Worm (Caenorhabditis elegans) whole organism, young adult: ENCODE results near the gene str-88.
"Not testable (repeated sequence)": the region's sequence is repeated elsewhere in the genome, so short reads cannot be mapped to it uniquely, and the experiment has no call there.

ENCODE experiments used
- B0261.1 ChIP-seq: sonication (generic microtip); optimal IDR thresholded peaks from 2 replicates; lab custom pipeline; 2016; ENCODE audit warnings: mild to moderate bottlenecking, missing genetic modification characterization, moderate library complexity, missing compliant biosample characterization
- C06A6.2 ChIP-seq: fragments of 200-800 bp; sonication (Bioruptor generic); conservative IDR thresholded peaks from 2 replicates; pipeline ENCODE4 v1.3.6; 2022; ENCODE audit warnings: missing genetic modification characterization, missing compliant biosample characterization
- C17E4.6 ChIP-seq: fragments of 200-800 bp; sonication (Bioruptor generic); IDR thresholded peaks from 2 replicates; pipeline ENCODE4 v1.3.6; 2022; ENCODE audit warnings: missing genetic modification reagents, missing genetic modification characterization, missing compliant biosample characterization
- F39B2.1 ChIP-seq: fragments of 200-800 bp; sonication (Bioruptor generic); IDR thresholded peaks from 2 replicates; pipeline ENCODE4 v1.3.6; 2022; ENCODE audit warnings: missing genetic modification reagents, missing genetic modification characterization, missing compliant biosample characterization
- K12H6.12 ChIP-seq: fragments of 200-800 bp; sonication (Bioruptor generic); optimal IDR thresholded peaks from 2 replicates; lab custom pipeline; 2018; ENCODE audit warnings: mild to moderate bottlenecking, missing genetic modification characterization, missing compliant biosample characterization
- T26A5.8 ChIP-seq: sonication (generic microtip); optimal IDR thresholded peaks from 2 replicates; lab custom pipeline; 2016; ENCODE audit warnings: missing genetic modification characterization, missing compliant biosample characterization
- Y56A3A.18 ChIP-seq: fragments of 200-800 bp; sonication (Bioruptor generic); IDR thresholded peaks from 2 replicates; pipeline ENCODE4 v1.3.6; 2022; ENCODE audit warnings: missing genetic modification reagents, missing genetic modification characterization, missing compliant biosample characterization
- akir-1 ChIP-seq: fragments of 200-800 bp; sonication (Bioruptor generic); optimal IDR thresholded peaks from 2 replicates; lab custom pipeline; 2018; ENCODE audit warnings: mild to moderate bottlenecking, missing genetic modification characterization, moderate library complexity, missing compliant biosample characterization
- ama-1 ChIP-seq, 3 experiments: fragments of 150-350 bp in 1 of 3; sonication (generic microtip) in 2 of 3; optimal IDR thresholded peaks; 2 replicates each; lab custom pipeline; 2014 to 2018; ENCODE audit warnings: missing biosample characterization in 2 of 3, missing genetic modification characterization in 2 of 3, missing genetic modification reagents in 2 of 3
- aptf-2 ChIP-seq: fragments of 200-800 bp; sonication (Bioruptor generic); conservative IDR thresholded peaks from 2 replicates; pipeline ENCODE4 v1.3.6; 2022; ENCODE audit warnings: missing genetic modification reagents, missing genetic modification characterization, missing compliant biosample characterization
- ceh-27 ChIP-seq: fragments of 200-800 bp; sonication (Bioruptor generic); optimal IDR thresholded peaks from 2 replicates; lab custom pipeline; 2018; ENCODE audit warnings: mild to moderate bottlenecking, missing genetic modification characterization, moderate library complexity, missing compliant biosample characterization
- ceh-58 ChIP-seq: fragments of 200-800 bp; sonication (Bioruptor generic); IDR thresholded peaks from 2 replicates; pipeline ENCODE4 v1.3.6; 2022; ENCODE audit warnings: missing genetic modification characterization, missing compliant biosample characterization
- die-1 ChIP-seq: sonication (generic microtip); optimal IDR thresholded peaks from 2 replicates; lab custom pipeline; 2016; ENCODE audit warnings: missing genotype, mild to moderate bottlenecking, missing genetic modification characterization, missing compliant biosample characterization
- dpl-1 ChIP-seq: fragments of 150-350 bp; optimal IDR thresholded peaks from 2 replicates; lab custom pipeline; 2014; ENCODE audit warnings: missing biosample characterization, missing genetic modification reagents, missing genetic modification characterization
- egl-44 ChIP-seq: fragments of 200-800 bp; sonication (Bioruptor generic); IDR thresholded peaks from 2 replicates; pipeline ENCODE4 v1.3.6; 2022; ENCODE audit warnings: missing genetic modification reagents, missing genetic modification characterization, missing compliant biosample characterization
- ekl-4 ChIP-seq: fragments of 200-800 bp; sonication (Bioruptor generic); IDR thresholded peaks from 2 replicates; pipeline ENCODE4 v1.3.6; 2022; ENCODE audit warnings: missing genetic modification reagents, missing genetic modification characterization, missing compliant biosample characterization
- hmg-20 ChIP-seq: fragments of 200-800 bp; sonication (Bioruptor generic); IDR thresholded peaks from 2 replicates; pipeline ENCODE4 v1.3.6; 2022; ENCODE audit warnings: missing genetic modification reagents, missing genetic modification characterization, missing compliant biosample characterization
- hsf-1 ChIP-seq: fragments of 200-800 bp; sonication (Bioruptor generic); IDR thresholded peaks from 2 replicates; pipeline ENCODE4 v1.3.6; 2022; ENCODE audit warnings: missing genetic modification reagents, missing genetic modification characterization, missing compliant biosample characterization
- let-526 ChIP-seq: fragments of 200-800 bp; sonication (Bioruptor generic); IDR thresholded peaks from 2 replicates; pipeline ENCODE4 v1.3.6; 2022; ENCODE audit warnings: missing genetic modification reagents, missing genetic modification characterization, missing compliant biosample characterization
- let-607 ChIP-seq, 2 experiments: fragments of 200-800 bp in 1 of 2; sonication (Bioruptor generic) in 1 of 2; sonication (generic microtip) in 1 of 2; optimal IDR thresholded peaks; 2 replicates each; lab custom pipeline; 2016 to 2018; ENCODE audit warnings: mild to moderate bottlenecking in 2 of 2, missing compliant biosample characterization in 2 of 2, missing genetic modification characterization in 2 of 2, moderate library complexity in 2 of 2, missing genotype in 1 of 2
- lin-26 ChIP-seq: fragments of 200-800 bp; sonication (Bioruptor generic); IDR thresholded peaks from 2 replicates; pipeline ENCODE4 v1.3.6; 2022; ENCODE audit warnings: missing genetic modification reagents, missing genetic modification characterization, missing compliant biosample characterization
- lin-35 ChIP-seq, 3 experiments: fragments of 150-350 bp in 2 of 3; sonication (generic microtip) in 1 of 3; optimal IDR thresholded peaks; 2 replicates each; lab custom pipeline; 2014 to 2018; ENCODE audit warnings: missing biosample characterization in 3 of 3, missing genetic modification characterization in 3 of 3, missing genetic modification reagents in 3 of 3
- lin-54 ChIP-seq: fragments of 200-800 bp; sonication (Bioruptor generic); optimal IDR thresholded peaks from 2 replicates; lab custom pipeline; 2018; ENCODE audit warnings: mild to moderate bottlenecking, missing genetic modification characterization, missing compliant biosample characterization
- madf-10 ChIP-seq: sonication (generic microtip); optimal IDR thresholded peaks from 2 replicates; lab custom pipeline; 2016; ENCODE audit warnings: mild to moderate bottlenecking, missing genetic modification characterization, missing compliant biosample characterization
- madf-6 ChIP-seq: fragments of 200-800 bp; sonication (Bioruptor generic); IDR thresholded peaks from 2 replicates; pipeline ENCODE4 v1.3.6; 2022; ENCODE audit warnings: missing genetic modification reagents, missing genetic modification characterization, missing compliant biosample characterization
- mcd-1 ChIP-seq: fragments of 200-800 bp; sonication (Bioruptor generic); IDR thresholded peaks from 2 replicates; pipeline ENCODE4 v1.3.6; 2022; ENCODE audit warnings: missing genetic modification reagents, missing genetic modification characterization, missing compliant biosample characterization
- nhr-80 ChIP-seq: sonication (generic microtip); optimal IDR thresholded peaks from 2 replicates; lab custom pipeline; 2016; ENCODE audit warnings: missing genetic modification characterization, missing compliant biosample characterization
- pbrm-1 ChIP-seq: fragments of 200-800 bp; sonication (Bioruptor generic); IDR thresholded peaks from 2 replicates; pipeline ENCODE4 v1.3.6; 2022; ENCODE audit warnings: missing genetic modification reagents, missing genetic modification characterization, missing compliant biosample characterization
- rpc-1 ChIP-seq, 2 experiments: fragments of 150-350 bp in 1 of 2; sonication (generic microtip) in 1 of 2; optimal IDR thresholded peaks; 2 replicates each; lab custom pipeline; 2014 to 2018; ENCODE audit warnings: missing biosample characterization in 1 of 2, missing genetic modification characterization in 1 of 2, missing genetic modification reagents in 1 of 2, missing genotype in 1 of 2
- sdz-38 ChIP-seq: sonication (generic microtip); optimal IDR thresholded peaks from 2 replicates; lab custom pipeline; 2016; ENCODE audit warnings: missing genotype, missing genetic modification characterization, missing compliant biosample characterization
- snpc-3.4 ChIP-seq: sonication (generic microtip); optimal IDR thresholded peaks from 2 replicates; lab custom pipeline; 2017; ENCODE audit warnings: missing genetic modification characterization, mild to moderate bottlenecking, missing compliant biosample characterization, antibody characterized with exemption, moderate library complexity, missing genotype, missing genetic modification reagents
- tbp1 ChIP-seq: fragments of 200-800 bp; sonication (Bioruptor generic); optimal IDR thresholded peaks from 2 replicates; lab custom pipeline; 2018; ENCODE audit warnings: mild to moderate bottlenecking, missing genetic modification characterization, missing compliant biosample characterization
- tbx-9 ChIP-seq: sonication (generic microtip); optimal IDR thresholded peaks from 2 replicates; lab custom pipeline; 2016; ENCODE audit warnings: borderline replicate concordance, missing genetic modification characterization, inconsistent platforms, missing compliant biosample characterization
- xnd-1 ChIP-seq: sonication (generic microtip); optimal IDR thresholded peaks from 2 replicates; lab custom pipeline; 2016; ENCODE audit warnings: missing genotype, missing genetic modification reagents, missing genetic modification characterization, missing compliant biosample characterization
- zim-3 ChIP-seq: sonication (generic microtip); optimal IDR thresholded peaks from 2 replicates; lab custom pipeline; 2017; ENCODE audit warnings: mild to moderate bottlenecking, missing genetic modification characterization, moderate library complexity, missing compliant biosample characterization
- ztf-22 ChIP-seq: fragments of 200-800 bp; sonication (Bioruptor generic); optimal IDR thresholded peaks from 2 replicates; lab custom pipeline; 2018; ENCODE audit warnings: mild to moderate bottlenecking, missing genetic modification characterization, moderate library complexity, missing compliant biosample characterization
- ztf-28 ChIP-seq: fragments of 200-800 bp; sonication (Bioruptor generic); IDR thresholded peaks from 2 replicates; pipeline ENCODE4 v1.3.6; 2022; ENCODE audit warnings: missing genetic modification reagents, missing genetic modification characterization, missing compliant biosample characterization

str-88 gene

DNA sequence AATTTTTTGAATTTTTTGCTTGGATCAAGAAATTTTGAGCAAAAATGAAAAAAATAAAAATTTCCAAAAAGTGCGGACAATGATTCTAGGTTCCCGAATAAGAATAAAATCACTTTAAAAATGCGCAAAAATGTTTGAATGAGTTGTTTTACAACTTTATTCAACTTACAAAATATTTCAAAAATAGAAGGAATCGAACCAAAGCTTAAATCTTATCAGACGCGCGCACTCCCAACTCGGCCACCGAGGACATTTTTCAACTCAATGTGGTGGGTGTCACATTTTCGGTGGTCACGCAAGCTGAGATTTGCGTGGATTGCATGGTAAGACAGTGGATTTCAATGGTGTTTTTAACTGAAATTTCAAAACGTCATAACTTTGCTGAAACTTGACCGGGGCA is 7.0 kb upstream of the str-88 start:
- TF ChIP-seq B0261.1 (tag; lab: Kevin White, UChicago) (peak; percentile 50), rpc-1 (tag; optimal IDR thresholded peaks at IDR 0.05; lab: Kevin White, UChicago) (peak; percentile 42), tbp1 (peak; percentile 76)
- not testable (repeated sequence) for TF ChIP-seq rpc-1 (optimal IDR thresholded peaks at IDR 0.05; lab: Kevin White, UChicago)

- TF ChIP-seq dpl-1 (GFP tag; lab: Kevin White, UChicago) (no peak), lin-26 (GFP tag; lab: Robert Waterston, UW) (no peak), ceh-58 (no peak), hsf-1 (0 out of 2 replicates have a peak, but pooled peaks have one; percentile 30), ztf-28 (GFP tag; lab: Robert Waterston, UW) (0 out of 2 replicates have a peak, but pooled peaks have one; percentile 30), ama-1 (optimal IDR thresholded peaks at IDR 0.05; lab: Kevin White, UChicago) (no peak), ama-1 (GFP tag; optimal IDR thresholded peaks at IDR 0.05; lab: Kevin White, UChicago) (no peak), C17E4.6 (GFP tag; lab: Robert Waterston, UW) (no peak), F39B2.1 (GFP tag; lab: Robert Waterston, UW) (no peak), mcd-1 (GFP tag; lab: Robert Waterston, UW) (peak; percentile 74), T26A5.8 (tag; lab: Kevin White, UChicago) (no peak), aptf-2 (0 out of 2 replicates have a peak, but pooled peaks have one; percentile 33), madf-6 (GFP tag; lab: Robert Waterston, UW) (peak; percentile 57), let-607 (tag; optimal IDR thresholded peaks at IDR 0.05; lab: Kevin White, UChicago) (no peak), lin-54 (GFP tag; lab: Kevin White, UChicago) (peak; percentile 12)
Measured at ce11 chrV:15388820-15389384, 5.3 kb upstream of the str-88 start, which contains the start of gene srh-170. Gene srh-170, minus strand, starts transcription at chrV:15388870.

ce11 chrV:15384733-15385132 is 1.1 kb upstream of the str-88 start, which contains the start of gene str-102:
Gene str-102, plus strand, starts transcription at chrV:15385033.
- TF ChIP-seq akir-1, result no peak
- TF ChIP-seq Y56A3A.18 (GFP tag; lab: Robert Waterston, UW), result no peak
- no peak for TF ChIP-seq xnd-1
- no peak for TF ChIP-seq egl-44 (GFP tag; lab: Robert Waterston, UW)
- no peak for TF ChIP-seq let-526 (GFP tag; lab: Robert Waterston, UW)
- no peak for TF ChIP-seq zim-3 (tag; lab: Kevin White, UChicago)
- no peak for TF ChIP-seq ceh-27 (GFP tag; lab: Kevin White, UChicago)
- no peak for TF ChIP-seq C06A6.2
- TF ChIP-seq hmg-20, result no peak
- no peak for TF ChIP-seq snpc-3.4 (tag; lab: Kevin White, UChicago)
- no peak for TF ChIP-seq rpc-1 (optimal IDR thresholded peaks at IDR 0.05; lab: Kevin White, UChicago)
- no peak for TF ChIP-seq rpc-1 (tag; optimal IDR thresholded peaks at IDR 0.05; lab: Kevin White, UChicago)

DNA sequence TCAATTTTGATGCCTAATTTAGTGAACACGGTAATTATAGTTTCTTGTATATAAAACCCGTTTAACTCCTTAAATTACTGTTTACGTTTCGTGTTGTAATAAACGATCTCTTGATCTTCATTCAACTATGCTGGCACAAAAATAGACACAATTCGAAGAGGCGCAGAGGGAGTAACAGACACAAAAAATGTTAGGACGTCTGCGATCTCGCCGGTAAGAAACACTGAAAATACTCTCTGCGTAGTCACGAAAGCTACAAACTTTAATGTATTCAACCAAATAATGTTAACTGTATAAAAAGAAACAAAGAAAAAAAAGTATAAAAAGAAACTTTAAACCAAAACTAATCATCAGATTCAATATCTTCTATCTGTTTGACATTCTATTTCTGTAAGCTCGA is 2.8 kb downstream of the str-88 start, which contains the start of gene dhs-23:
TSS of gene dhs-23 (plus strand) at position 363 of the 400 bp plus-strand sequence.
- no peak for TF ChIP-seq ekl-4 (GFP tag; lab: Robert Waterston, UW)
- peak; percentile 11 for TF ChIP-seq nhr-80
- no peak for TF ChIP-seq B0261.1 (tag; lab: Kevin White, UChicago)

- TF ChIP-seq ztf-22, result no peak
- no peak for TF ChIP-seq madf-10 (tag; lab: Kevin White, UChicago)
- no peak for TF ChIP-seq ama-1 (optimal IDR thresholded peaks at IDR 0.05; lab: Kevin White, UChicago)
- TF ChIP-seq ama-1 (GFP tag; optimal IDR thresholded peaks at IDR 0.05; lab: Kevin White, UChicago), result no peak
- no peak for TF ChIP-seq lin-35 (GFP tag; optimal IDR thresholded peaks at IDR 0.05; lab: Kevin White, UChicago)
- TF ChIP-seq sdz-38 (tag; lab: Kevin White, UChicago), result no peak
- TF ChIP-seq die-1, result no peak
- TF ChIP-seq akir-1, result no peak
- no peak for TF ChIP-seq K12H6.12 (tag; lab: Kevin White, UChicago)
- TF ChIP-seq xnd-1, result no peak
- no peak for TF ChIP-seq tbx-9 (tag; lab: Kevin White, UChicago)
- TF ChIP-seq pbrm-1 (GFP tag; lab: Robert Waterston, UW), result no peak
Measured at ce11 chrV:15379817-15380216, 3.8 kb downstream of the str-88 start, which contains the start of gene srh-251. Gene srh-251, minus strand, starts transcription at chrV:15379917.
